Fruit fly (Drosophila melanogaster): ENCODE results near the gene CG7183.

Gene CG7183

dm6 chr3R:18191867-18192266 is 28.6 kb downstream of the CG7183 start, which contains the start of gene CG14313:
Gene CG14313 (minus strand): TSS chr3R:18191967.
- no peak for TF ChIP-seq CG13204 (GFP tag; optimal IDR thresholded peaks at IDR 0.05)
- no peak for TF ChIP-seq CG8159 (tag; optimal IDR thresholded peaks at IDR 0.05)
- no peak for TF ChIP-seq D1 (tag; optimal IDR thresholded peaks at IDR 0.05)
- no peak for TF ChIP-seq CG32121 (GFP tag; IDR thresholded peaks at IDR 0.05)
- no peak for TF ChIP-seq Snoo (tag; optimal IDR thresholded peaks at IDR 0.05)

dm6 chr3R:18188702-18189125 is 31.8 kb downstream of the CG7183 start, which contains the start of the genes CG12321 and MED17:
Gene CG12321 (minus strand): TSS chr3R:18188707.
Gene MED17 (plus strand): TSS chr3R:18189072.
- peak; percentile 84 for TF ChIP-seq CG9948 (tag; optimal IDR thresholded peaks at IDR 0.05)
- TF ChIP-seq D1 (tag; optimal IDR thresholded peaks at IDR 0.05) = no peak
- TF ChIP-seq Pif1A (GFP tag; optimal IDR thresholded peaks at IDR 0.05) = no peak
- peak; percentile 84 for TF ChIP-seq CG8159 (tag; optimal IDR thresholded peaks at IDR 0.05)
- peak; percentile 77; the same call in 2 of the 3 replicates for TF ChIP-seq fd96Ca (GFP tag; IDR thresholded peaks at IDR 0.05)
- TF ChIP-seq Snoo (tag; optimal IDR thresholded peaks at IDR 0.05) = peak; percentile 85
- TF ChIP-seq Ets98B (GFP tag; IDR thresholded peaks at IDR 0.05) = peak; percentile 82
- TF ChIP-seq CG12605 (GFP tag; IDR thresholded peaks at IDR 0.05) = peak; percentile 61
- no peak for TF ChIP-seq CG13204 (GFP tag; optimal IDR thresholded peaks at IDR 0.05)
- TF ChIP-seq CG32121 (GFP tag; IDR thresholded peaks at IDR 0.05) = peak; percentile 71
- no peak for TF ChIP-seq EcR (GFP tag; optimal IDR thresholded peaks at IDR 0.05)
- peak; percentile 62 for TF ChIP-seq CG34367 (tag; optimal IDR thresholded peaks at IDR 0.05)
- peak; percentile 82 for TF ChIP-seq CG4496 (GFP tag; IDR thresholded peaks at IDR 0.05)
- TF ChIP-seq CG17806 (tag; optimal IDR thresholded peaks at IDR 0.05) = peak; percentile 84
- TF ChIP-seq Pif1B (GFP tag; optimal IDR thresholded peaks at IDR 0.05) = peak; percentile 32
- no peak for TF ChIP-seq CG14655 (GFP tag; optimal IDR thresholded peaks at IDR 0.05)
- peak; percentile 69; the same call in 1 of the 2 replicates for TF ChIP-seq CG10348 (GFP tag; IDR thresholded peaks at IDR 0.05)
- peak; percentile 79 for TF ChIP-seq CG8301 (tag; optimal IDR thresholded peaks at IDR 0.05)
- peak; percentile 85 for TF ChIP-seq CG15710 (tag; optimal IDR thresholded peaks at IDR 0.05)
- peak; percentile 14 for TF ChIP-seq gl (tag; optimal IDR thresholded peaks at IDR 0.05)
- TF ChIP-seq rn (GFP tag; IDR thresholded peaks at IDR 0.05) = peak; percentile 63

- peak; percentile 53 for TF ChIP-seq CG17806 (tag; optimal IDR thresholded peaks at IDR 0.05)
- peak; percentile 69; the same call in 2 of the 3 replicates for TF ChIP-seq CG4496 (GFP tag; IDR thresholded peaks at IDR 0.05)
- peak; percentile 45 for TF ChIP-seq CG32121 (GFP tag; IDR thresholded peaks at IDR 0.05)
- no peak for TF ChIP-seq CG12605 (GFP tag; IDR thresholded peaks at IDR 0.05)
- TF ChIP-seq CG15710 (tag; optimal IDR thresholded peaks at IDR 0.05) = peak; percentile 51
- peak; percentile 23 for TF ChIP-seq Ets98B (GFP tag; IDR thresholded peaks at IDR 0.05)
- no peak for TF ChIP-seq fd96Ca (GFP tag; IDR thresholded peaks at IDR 0.05)
- peak; percentile 51 for TF ChIP-seq CG8159 (tag; optimal IDR thresholded peaks at IDR 0.05)
- no peak for TF ChIP-seq CG13204 (GFP tag; optimal IDR thresholded peaks at IDR 0.05)
- no peak for TF ChIP-seq CG14655 (GFP tag; optimal IDR thresholded peaks at IDR 0.05)
- TF ChIP-seq CG9948 (tag; optimal IDR thresholded peaks at IDR 0.05) = peak; percentile 37
- TF ChIP-seq Snoo (tag; optimal IDR thresholded peaks at IDR 0.05) = peak; percentile 36
- TF ChIP-seq rn (GFP tag; IDR thresholded peaks at IDR 0.05) = no peak; the same call in 1 of the 2 replicates
Observed at dm6 chr3R:18185385-18185784, 35.1 kb downstream of the CG7183 start, which contains the start of the genes Arp5 and CG7208. Gene Arp5 (plus strand): TSS chr3R:18185498. Gene CG7208 (minus strand): TSS chr3R:18185715.

DNA sequence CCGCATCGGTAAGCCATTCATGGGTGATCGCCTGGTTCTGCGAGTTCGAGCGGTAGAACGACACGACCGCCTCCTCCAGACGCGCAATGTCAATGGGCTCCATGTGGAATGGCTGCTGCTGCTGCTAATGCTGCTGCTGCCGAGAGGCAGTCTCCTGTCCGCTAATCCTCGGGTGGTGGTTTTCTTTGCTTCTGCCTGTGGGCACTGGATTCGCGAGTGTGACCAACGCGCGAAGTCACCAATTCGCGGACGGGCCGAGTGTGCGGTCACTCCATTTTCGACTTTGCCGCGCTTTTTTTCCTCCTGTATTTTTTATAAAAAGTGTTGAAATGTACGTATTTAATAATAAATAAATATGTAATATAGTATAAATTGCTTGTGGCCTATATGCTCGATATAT is 37.3 kb downstream of the CG7183 start, which contains the start of gene cdm:
TSS of gene cdm (minus strand) at position 236 of the 400 bp plus-strand sequence.
- TF ChIP-seq CG32121 (GFP tag; IDR thresholded peaks at IDR 0.05) (peak; percentile 23; the same call in 1 of the 2 replicates), CG14655 (GFP tag; optimal IDR thresholded peaks at IDR 0.05) (no peak)

DNA sequence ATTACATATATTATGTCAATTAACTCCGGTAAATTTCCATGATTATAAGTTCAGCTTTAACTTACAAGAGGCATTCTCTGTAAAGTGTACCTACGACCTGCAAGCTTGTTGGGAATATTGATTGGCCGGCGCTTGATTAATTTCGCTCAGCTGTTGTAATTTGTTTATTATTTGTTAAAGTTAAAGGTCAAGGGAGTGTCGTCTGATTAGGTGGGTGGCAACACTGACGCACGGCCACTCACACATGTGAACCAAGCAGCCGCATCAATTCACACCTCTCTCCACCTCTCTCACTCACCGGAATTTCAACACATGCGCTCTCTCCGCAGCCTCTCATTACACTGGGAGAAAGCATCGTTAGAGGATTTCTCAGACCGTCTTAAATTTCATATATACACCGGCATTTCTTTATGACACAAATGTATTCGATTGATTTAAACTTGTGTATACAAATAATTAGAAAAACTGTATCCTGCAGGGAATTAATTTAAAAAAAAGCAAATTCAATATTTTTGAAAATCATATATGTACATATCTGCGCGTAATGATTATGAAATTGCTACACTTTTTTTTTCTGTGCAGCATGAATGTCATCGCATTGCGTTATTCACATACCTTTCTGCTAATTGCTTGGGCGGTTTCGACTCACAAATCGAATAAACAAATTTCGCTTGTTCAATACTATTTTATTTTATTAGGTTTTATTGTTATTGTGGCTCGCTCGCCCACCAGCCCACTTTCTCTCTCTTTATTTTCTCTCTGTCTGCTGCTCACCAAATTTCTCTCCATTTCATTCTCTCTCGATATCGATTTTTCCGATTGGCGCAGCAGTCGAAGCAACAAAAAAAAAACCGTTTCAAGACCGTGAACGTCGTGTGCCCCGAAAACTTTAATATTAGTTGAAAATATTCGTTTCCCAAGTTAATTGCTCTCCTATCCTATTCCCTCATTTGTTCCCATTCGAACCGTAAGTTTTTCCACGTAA is 48.2 kb downstream of the CG7183 start:
- TF ChIP-seq Snoo (tag; optimal IDR thresholded peaks at IDR 0.05) (peak; percentile 71), rn (GFP tag; IDR thresholded peaks at IDR 0.05) (0 out of 2 replicates have a peak, but pooled peaks have one; percentile 26), CG8301 (tag; optimal IDR thresholded peaks at IDR 0.05) (peak; percentile 85), Ets98B (GFP tag; IDR thresholded peaks at IDR 0.05) (peak; percentile 62), CG15710 (tag; optimal IDR thresholded peaks at IDR 0.05) (peak; percentile 65), Pif1B (GFP tag; optimal IDR thresholded peaks at IDR 0.05) (peak; percentile 56), CG14655 (GFP tag; optimal IDR thresholded peaks at IDR 0.05) (no peak), CG32121 (GFP tag; IDR thresholded peaks at IDR 0.05) (peak; percentile 78), fd96Ca (GFP tag; IDR thresholded peaks at IDR 0.05) (0 out of 3 replicates have a peak, but pooled peaks have one; percentile 58), gl (tag; optimal IDR thresholded peaks at IDR 0.05) (no peak), CG34367 (tag; optimal IDR thresholded peaks at IDR 0.05) (no peak), Pif1A (GFP tag; optimal IDR thresholded peaks at IDR 0.05) (no peak), CG17806 (tag; optimal IDR thresholded peaks at IDR 0.05) (peak; percentile 63), CG8159 (tag; optimal IDR thresholded peaks at IDR 0.05) (peak; percentile 80), CG12605 (GFP tag; IDR thresholded peaks at IDR 0.05) (peak; percentile 70), CG13204 (GFP tag; optimal IDR thresholded peaks at IDR 0.05) (no peak), CG9948 (tag; optimal IDR thresholded peaks at IDR 0.05) (peak; percentile 73), CG4496 (GFP tag; IDR thresholded peaks at IDR 0.05) (peak; percentile 79)
